Fruit fly (Drosophila melanogaster): ENCODE measurements around the gene Gcn2.

dm6 chr3R:31405277-31406207 lies 10.1 kb downstream of the Gcn2 start, which contains the start of gene PNPase:
- TF ChIP-seq toe (GFP tag; optimal IDR thresholded peaks at IDR 0.05) (no peak), CG7045 (GFP tag; optimal IDR thresholded peaks at IDR 0.05) (no peak), cnc (optimal IDR thresholded peaks at IDR 0.05) (no peak), pad (GFP tag; optimal IDR thresholded peaks at IDR 0.05) (peak; percentile 66), ovo (GFP tag; optimal IDR thresholded peaks at IDR 0.05) (no peak), CG1620 (GFP tag; optimal IDR thresholded peaks at IDR 0.05) (no peak), CG14711 (tag; optimal IDR thresholded peaks at IDR 0.05) (no peak)
